Worm (Caenorhabditis elegans): Measurements from ENCODE around the gene B0218.5.

DNA sequence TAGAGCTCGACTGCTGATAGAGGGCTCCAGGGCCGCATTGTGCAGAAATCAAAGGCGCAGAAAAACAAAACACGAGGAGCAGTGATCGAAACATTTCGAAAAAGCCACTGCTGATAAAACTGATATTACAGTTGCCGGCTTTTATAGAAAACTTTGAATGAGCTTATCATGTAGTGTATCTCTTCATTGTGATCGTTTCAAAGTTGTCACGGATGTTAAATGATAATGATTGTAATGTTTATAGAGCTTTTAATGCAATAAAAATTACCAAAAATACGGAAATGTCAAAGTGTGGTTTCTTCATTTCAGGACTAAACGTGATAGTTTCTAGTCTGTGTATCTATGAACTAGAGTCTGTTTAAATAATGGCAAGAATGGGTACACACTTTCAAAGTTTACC lies 11.6 kb upstream of the B0218.5 start, which contains the start of gene clec-52:
- TF ChIP-seq sptf-1 (tag; optimal IDR thresholded peaks at IDR 0.05) = no peak
- TF ChIP-seq nhr-12 (tag; optimal IDR thresholded peaks at IDR 0.05) = no peak
- TF ChIP-seq blmp-1 (tag; optimal IDR thresholded peaks at IDR 0.05) = no peak
- TF ChIP-seq elt-3 (tag; optimal IDR thresholded peaks at IDR 0.05) = no peak
